Worm (Caenorhabditis elegans) whole organism, late embryonic: ENCODE measurements around the gene F58B3.4.

Experiments used
- ceh-19 ChIP-seq: fragments of 200-800 bp; sonication (Bioruptor generic); optimal IDR thresholded peaks from 2 replicates; lab custom pipeline; 2018; ENCODE audit warnings: mild to moderate bottlenecking, missing genetic modification characterization, missing compliant biosample characterization
- ceh-2 ChIP-seq: sonication (generic microtip); optimal IDR thresholded peaks from 2 replicates; lab custom pipeline; 2016; ENCODE audit warnings: missing genotype, missing genetic modification characterization, missing compliant biosample characterization
- fkh-10 ChIP-seq: fragments of 150-350 bp; optimal IDR thresholded peaks from 2 replicates; lab custom pipeline; 2014; ENCODE audit warnings: missing biosample characterization, missing genetic modification reagents, missing genetic modification characterization
- lim-6 ChIP-seq: sonication (generic microtip); optimal IDR thresholded peaks from 2 replicates; lab custom pipeline; 2016; ENCODE audit warnings: missing genetic modification characterization, missing compliant biosample characterization
- lin-11 ChIP-seq: fragments of 200-800 bp; sonication (Bioruptor generic); optimal IDR thresholded peaks from 2 replicates; lab custom pipeline; 2018; ENCODE audit warnings: mild to moderate bottlenecking, missing genetic modification characterization, missing compliant biosample characterization
- mec-3 ChIP-seq: sonication (generic microtip); optimal IDR thresholded peaks from 2 replicates; lab custom pipeline; 2016; ENCODE audit warnings: borderline replicate concordance, missing genetic modification characterization, missing compliant biosample characterization
- nhr-11 ChIP-seq: fragments of 150-350 bp; optimal IDR thresholded peaks from 2 replicates; lab custom pipeline; 2014; ENCODE audit warnings: missing biosample characterization, missing genetic modification characterization
- npax-4 ChIP-seq: sonication (generic microtip); optimal IDR thresholded peaks from 2 replicates; lab custom pipeline; 2016; ENCODE audit warnings: missing genetic modification characterization, missing compliant biosample characterization
- pha-4 ChIP-seq: fragments of 150-350 bp; optimal IDR thresholded peaks from 2 replicates; lab custom pipeline; 2018; ENCODE audit warnings: missing biosample characterization, missing genetic modification reagents, missing genetic modification characterization
- pqm-1 ChIP-seq: sonication (generic microtip); optimal IDR thresholded peaks from 2 replicates; lab custom pipeline; 2016; ENCODE audit warnings: missing genetic modification characterization, missing compliant biosample characterization
- sox-2 ChIP-seq: fragments of 200-800 bp; sonication (Bioruptor generic); IDR thresholded peaks from 2 replicates; pipeline ENCODE4 v1.3.6; 2022; ENCODE audit warnings: missing genetic modification reagents, missing genetic modification characterization, missing compliant biosample characterization
- tbx-2 ChIP-seq: sonication (generic microtip); optimal IDR thresholded peaks from 2 replicates; lab custom pipeline; 2016; ENCODE audit warnings: missing genetic modification characterization, missing compliant biosample characterization

DNA sequence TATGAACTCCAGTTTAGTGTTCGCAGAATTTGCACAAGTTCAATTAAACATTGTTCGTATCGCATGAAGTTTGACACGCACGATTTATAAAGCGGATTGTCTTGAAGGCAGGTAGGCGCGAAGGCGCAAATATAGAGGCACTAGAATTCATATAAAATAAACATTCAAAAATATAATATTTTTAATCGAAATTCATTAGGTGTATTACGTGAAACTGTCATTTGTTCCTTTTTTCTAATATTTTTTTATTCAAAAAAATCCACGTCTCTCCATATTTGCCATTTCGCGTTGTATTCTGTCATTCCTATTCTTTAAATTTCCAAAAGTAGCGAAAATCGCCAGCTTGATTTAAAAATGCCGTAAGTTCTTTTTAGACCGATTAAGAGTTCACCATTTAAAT lies 10.2 kb upstream of the F58B3.4 start, which contains the start of gene ZK809.1:
- TF ChIP-seq lin-11 = no peak
- no peak for TF ChIP-seq mec-3 (tag; lab: Kevin White, UChicago)
- TF ChIP-seq ceh-19 (GFP tag; lab: Kevin White, UChicago) = no peak
- no peak for TF ChIP-seq lim-6 (tag; lab: Kevin White, UChicago)
- TF ChIP-seq fkh-10 = no peak
- no peak for TF ChIP-seq ceh-2
- no peak for TF ChIP-seq sox-2 (GFP tag; lab: Robert Waterston, UW)
- TF ChIP-seq tbx-2 (tag; lab: Kevin White, UChicago) = no peak
- TF ChIP-seq pha-4 (tag; lab: Kevin White, UChicago) = no peak
- no peak for TF ChIP-seq pqm-1
- TF ChIP-seq npax-4 (tag; lab: Kevin White, UChicago) = no peak
- no peak for TF ChIP-seq nhr-11 (tag; lab: Kevin White, UChicago)
